Fruit fly (Drosophila melanogaster): ENCODE data around the gene CG42831.

- TF ChIP-seq seq (GFP tag; IDR thresholded peaks at IDR 0.05): no peak
- no peak for TF ChIP-seq Dek (tag; optimal IDR thresholded peaks at IDR 0.05)
- TF ChIP-seq pho (GFP tag; optimal IDR thresholded peaks at IDR 0.05): no peak
Observed at dm6 chr3L:10808982-10809381, 5.6 kb upstream of the CG42831 start.

All from whole organism, embryonic.